Worm (Caenorhabditis elegans) whole organism, L3 larva: ENCODE data around the gene ephx-1.

Source experiments
- R02D3.7 ChIP-seq: fragments of 150-350 bp; optimal IDR thresholded peaks from 2 replicates; lab custom pipeline; 2014; ENCODE audit warnings: missing biosample characterization, missing genetic modification characterization
- ZK546.5 ChIP-seq: sonication (generic microtip); optimal IDR thresholded peaks from 2 replicates; lab custom pipeline; 2017; ENCODE audit warnings: missing biosample characterization, missing genetic modification characterization
- aly-2 ChIP-seq: fragments of 150-350 bp; optimal IDR thresholded peaks from 2 replicates; lab custom pipeline; 2014; ENCODE audit warnings: missing biosample characterization, missing genetic modification characterization
- ama-1 ChIP-seq: fragments of 150-350 bp; optimal IDR thresholded peaks from 2 replicates; lab custom pipeline; 2018
- ceh-16 ChIP-seq: sonication (generic microtip); optimal IDR thresholded peaks from 2 replicates; lab custom pipeline; 2017; ENCODE audit warnings: missing biosample characterization, missing genetic modification characterization
- ceh-28 ChIP-seq: fragments of 150-350 bp; optimal IDR thresholded peaks from 2 replicates; lab custom pipeline; 2014; ENCODE audit warnings: missing biosample characterization, missing genetic modification reagents, missing genetic modification characterization
- ceh-82 ChIP-seq: fragments of 150-350 bp; optimal IDR thresholded peaks from 2 replicates; lab custom pipeline; 2014; ENCODE audit warnings: missing biosample characterization, missing genetic modification characterization
- ceh-9 ChIP-seq: sonication (generic microtip); optimal IDR thresholded peaks from 2 replicates; lab custom pipeline; 2018; ENCODE audit warnings: missing biosample characterization, missing genetic modification characterization
- daf-12 ChIP-seq: fragments of 150-350 bp; optimal IDR thresholded peaks from 2 replicates; lab custom pipeline; 2014; ENCODE audit warnings: missing biosample characterization, missing genetic modification reagents, missing genetic modification characterization
- egl-27 ChIP-seq: sonication (generic microtip); optimal IDR thresholded peaks from 4 replicates; lab custom pipeline; 2017; ENCODE audit warnings: missing biosample characterization, missing genetic modification reagents, missing genetic modification characterization
- egl-5 ChIP-seq: fragments of 150-350 bp; optimal IDR thresholded peaks from 2 replicates; lab custom pipeline; 2017; ENCODE audit warnings: missing biosample characterization, missing genetic modification reagents, missing genetic modification characterization, inconsistent platforms
- elt-1 ChIP-seq: fragments of 150-350 bp; optimal IDR thresholded peaks from 2 replicates; lab custom pipeline; 2014; ENCODE audit warnings: missing biosample characterization, missing genetic modification characterization
- elt-2 ChIP-seq: sonication (generic microtip); optimal IDR thresholded peaks from 2 replicates; lab custom pipeline; 2016; ENCODE audit warnings: missing genetic modification reagents, mild to moderate bottlenecking, missing genetic modification characterization, missing compliant biosample characterization
- elt-3 ChIP-seq, 3 experiments: fragments of 150-350 bp in 1 of 3; sonication (generic microtip) in 2 of 3; optimal IDR thresholded peaks; 2 replicates in 2 of 3; 4 replicates in 1 of 3; lab custom pipeline; 2014 to 2017; ENCODE audit warnings: missing biosample characterization in 3 of 3, missing genetic modification characterization in 3 of 3
- eor-1 ChIP-seq, 2 experiments: fragments of 150-350 bp; optimal IDR thresholded peaks; 2 replicates each; lab custom pipeline; 2014 to 2018; ENCODE audit warnings: missing biosample characterization in 2 of 2, missing genetic modification characterization in 2 of 2
- fkh-10 ChIP-seq: sonication (generic microtip); optimal IDR thresholded peaks from 2 replicates; lab custom pipeline; 2017; ENCODE audit warnings: missing biosample characterization, missing genetic modification reagents, missing genetic modification characterization
- fkh-2 ChIP-seq: fragments of 150-350 bp; optimal IDR thresholded peaks from 2 replicates; lab custom pipeline; 2014; ENCODE audit warnings: missing biosample characterization, missing genetic modification reagents, missing genetic modification characterization
- fos-1 ChIP-seq: fragments of 150-350 bp; optimal IDR thresholded peaks from 2 replicates; lab custom pipeline; 2014; ENCODE audit warnings: missing biosample characterization, missing genetic modification characterization
- jun-1 ChIP-seq: fragments of 150-350 bp; optimal IDR thresholded peaks from 2 replicates; lab custom pipeline; 2014; ENCODE audit warnings: missing biosample characterization, missing genetic modification reagents, missing genetic modification characterization
- lin-15B ChIP-seq: fragments of 150-350 bp; optimal IDR thresholded peaks from 2 replicates; lab custom pipeline; 2014; ENCODE audit warnings: missing biosample characterization, missing genetic modification characterization
- lin-39 ChIP-seq: fragments of 150-350 bp; optimal IDR thresholded peaks from 2 replicates; lab custom pipeline; 2018; ENCODE audit warnings: missing biosample characterization, missing genetic modification reagents, missing genetic modification characterization
- lsy-12 ChIP-seq: sonication (generic microtip); optimal IDR thresholded peaks from 2 replicates; lab custom pipeline; 2016; ENCODE audit warnings: mild to moderate bottlenecking, missing genetic modification characterization, missing compliant biosample characterization
- mdl-1 ChIP-seq: fragments of 150-350 bp; optimal IDR thresholded peaks from 2 replicates; lab custom pipeline; 2014; ENCODE audit warnings: missing biosample characterization, missing genetic modification characterization
- mml-1 ChIP-seq: fragments of 150-350 bp; sonication (generic microtip); optimal IDR thresholded peaks from 3 replicates; lab custom pipeline; 2014; ENCODE audit warnings: missing biosample characterization, missing genetic modification characterization
- nhr-11 ChIP-seq: fragments of 150-350 bp; optimal IDR thresholded peaks from 2 replicates; lab custom pipeline; 2014; ENCODE audit warnings: missing biosample characterization, missing genetic modification characterization
- nhr-12 ChIP-seq: fragments of 150-350 bp; optimal IDR thresholded peaks from 2 replicates; lab custom pipeline; 2014; ENCODE audit warnings: missing biosample characterization, missing genetic modification characterization
- nhr-23 ChIP-seq: fragments of 150-350 bp; optimal IDR thresholded peaks from 2 replicates; lab custom pipeline; 2014; ENCODE audit warnings: missing biosample characterization, missing genetic modification reagents, missing genetic modification characterization
- nhr-237 ChIP-seq: fragments of 150-350 bp; optimal IDR thresholded peaks from 2 replicates; lab custom pipeline; 2014; ENCODE audit warnings: missing biosample characterization, missing genetic modification characterization
- nhr-25 ChIP-seq: sonication (generic microtip); optimal IDR thresholded peaks from 2 replicates; lab custom pipeline; 2017; ENCODE audit warnings: missing biosample characterization, missing genetic modification characterization
- nhr-28 ChIP-seq: fragments of 150-350 bp; optimal IDR thresholded peaks from 2 replicates; lab custom pipeline; 2014; ENCODE audit warnings: missing biosample characterization, missing genetic modification characterization
- nhr-43 ChIP-seq: sonication (generic microtip); optimal IDR thresholded peaks from 2 replicates; lab custom pipeline; 2016; ENCODE audit warnings: mild to moderate bottlenecking, missing genetic modification characterization, missing compliant biosample characterization; ENCODE audit not compliant: poor library complexity, severe bottlenecking
- nhr-67 ChIP-seq: fragments of 150-350 bp; optimal IDR thresholded peaks from 2 replicates; lab custom pipeline; 2014; ENCODE audit warnings: missing biosample characterization, missing genetic modification characterization
- nhr-76 ChIP-seq: fragments of 150-350 bp; sonication (generic microtip); optimal IDR thresholded peaks from 5 replicates; lab custom pipeline; 2014; ENCODE audit warnings: missing biosample characterization, missing genetic modification characterization
- pha-4 ChIP-seq: fragments of 150-350 bp; optimal IDR thresholded peaks from 2 replicates; lab custom pipeline; 2014; ENCODE audit warnings: missing biosample characterization, missing genetic modification reagents, missing genetic modification characterization
- pqm-1 ChIP-seq: fragments of 150-350 bp; optimal IDR thresholded peaks from 2 replicates; lab custom pipeline; 2017; ENCODE audit warnings: missing biosample characterization, missing genetic modification characterization, inconsistent platforms
- sea-2 ChIP-seq: fragments of 150-350 bp; sonication (generic microtip); optimal IDR thresholded peaks from 4 replicates; lab custom pipeline; 2014; ENCODE audit warnings: missing biosample characterization, missing genetic modification reagents, missing genetic modification characterization
- skn-1 ChIP-seq: fragments of 150-350 bp; optimal IDR thresholded peaks from 2 replicates; lab custom pipeline; 2014; ENCODE audit warnings: missing biosample characterization, missing genetic modification characterization
- snpc-4 ChIP-seq: fragments of 150-350 bp; optimal IDR thresholded peaks from 2 replicates; lab custom pipeline; 2014; ENCODE audit warnings: missing biosample characterization, missing genetic modification characterization
- tbx-2 ChIP-seq: sonication (generic microtip); optimal IDR thresholded peaks from 2 replicates; lab custom pipeline; 2016; ENCODE audit warnings: mild to moderate bottlenecking, missing genetic modification characterization, missing compliant biosample characterization
- unc-39 ChIP-seq: sonication (generic microtip); optimal IDR thresholded peaks from 4 replicates; lab custom pipeline; 2017; ENCODE audit warnings: missing biosample characterization, missing genetic modification characterization
- unc-62 ChIP-seq: fragments of 150-350 bp; sonication (generic microtip); optimal IDR thresholded peaks from 4 replicates; lab custom pipeline; 2014; ENCODE audit warnings: missing biosample characterization, missing genetic modification reagents, missing genetic modification characterization
- zag-1 ChIP-seq: fragments of 150-350 bp; optimal IDR thresholded peaks from 2 replicates; lab custom pipeline; 2014; ENCODE audit warnings: missing biosample characterization, missing genetic modification characterization
- ztf-11 ChIP-seq: fragments of 150-350 bp; optimal IDR thresholded peaks from 2 replicates; lab custom pipeline; 2014; ENCODE audit warnings: missing biosample characterization, missing genetic modification characterization
- ztf-4 ChIP-seq: fragments of 150-350 bp; optimal IDR thresholded peaks from 2 replicates; lab custom pipeline; 2014; ENCODE audit warnings: missing biosample characterization, missing genetic modification characterization

The ephx-1 gene

ce11 chrII:4038541-4038940 is 33.8 kb downstream of the ephx-1 start, which contains the start of gene pqn-48:
Gene pqn-48, plus strand, starts transcription at chrII:4038884.
- TF ChIP-seq egl-5 (tag; lab: Kevin White, UChicago): no peak
- no peak for TF ChIP-seq nhr-237
- TF ChIP-seq nhr-43 (tag; lab: Kevin White, UChicago): no peak
- no peak for TF ChIP-seq elt-2 (tag; lab: Kevin White, UChicago)
- TF ChIP-seq daf-12: no peak
- TF ChIP-seq snpc-4 (tag; lab: Kevin White, UChicago): no peak
- TF ChIP-seq fkh-10 (GFP tag; lab: Kevin White, UChicago): no peak
- no peak for TF ChIP-seq aly-2 (tag; lab: Kevin White, UChicago)
- no peak for TF ChIP-seq egl-27
- no peak for TF ChIP-seq unc-62 (GFP tag; lab: Kevin White, UChicago)
- no peak for TF ChIP-seq ceh-9
- TF ChIP-seq ceh-16: no peak
- no peak for TF ChIP-seq ceh-28 (tag; lab: Kevin White, UChicago)

ce11 chrII:4040066-4040465 is 35.4 kb downstream of the ephx-1 start:
- TF ChIP-seq nhr-28 (no peak), sea-2 (GFP tag; lab: Kevin White, UChicago) (no peak), lsy-12 (no peak), unc-62 (GFP tag; lab: Kevin White, UChicago) (no peak), aly-2 (tag; lab: Kevin White, UChicago) (no peak), lin-15B (tag; lab: Kevin White, UChicago) (no peak), ceh-9 (no peak), fkh-10 (GFP tag; lab: Kevin White, UChicago) (no peak), zag-1 (tag; lab: Kevin White, UChicago) (no peak), ceh-82 (no peak), nhr-25 (tag; lab: Kevin White, UChicago) (no peak), snpc-4 (tag; lab: Kevin White, UChicago) (no peak), elt-2 (tag; lab: Kevin White, UChicago) (no peak), nhr-237 (no peak), lin-39 (tag; lab: Kevin White, UChicago) (no peak), elt-1 (tag; lab: Kevin White, UChicago) (no peak), ceh-28 (tag; lab: Kevin White, UChicago) (no peak), fkh-2 (tag; lab: Kevin White, UChicago) (no peak), elt-3 (tag; optimal IDR thresholded peaks at IDR 0.05; lab: Kevin White, UChicago) (no peak)

- TF ChIP-seq ceh-82: no peak
- TF ChIP-seq nhr-76: no peak
- no peak for TF ChIP-seq pha-4 (tag; lab: Kevin White, UChicago)
- TF ChIP-seq nhr-67 (tag; lab: Kevin White, UChicago): no peak
- no peak for TF ChIP-seq nhr-28
- TF ChIP-seq ama-1 (lab: Kevin White, UChicago): peak; percentile 8
- no peak for TF ChIP-seq elt-2 (tag; lab: Kevin White, UChicago)
- TF ChIP-seq ceh-28 (tag; lab: Kevin White, UChicago): no peak
Measured at ce11 chrII:4042696-4043095, 38.0 kb downstream of the ephx-1 start.

- TF ChIP-seq egl-27 (no peak), nhr-11 (tag; lab: Kevin White, UChicago) (no peak), snpc-4 (tag; lab: Kevin White, UChicago) (peak; percentile 82), nhr-12 (no peak), zag-1 (tag; lab: Kevin White, UChicago) (no peak), nhr-43 (tag; lab: Kevin White, UChicago) (peak; percentile 82), aly-2 (tag; lab: Kevin White, UChicago) (no peak), ama-1 (lab: Kevin White, UChicago) (peak; percentile 25), tbx-2 (tag; lab: Kevin White, UChicago) (peak; percentile 55), mml-1 (tag; lab: Kevin White, UChicago) (no peak), lsy-12 (peak; percentile 80), nhr-23 (tag; lab: Kevin White, UChicago) (peak; percentile 83), elt-3 (tag; optimal IDR thresholded peaks at IDR 0.05; lab: Kevin White, UChicago) (no peak), lin-15B (tag; lab: Kevin White, UChicago) (peak; percentile 85), ceh-28 (tag; lab: Kevin White, UChicago) (peak; percentile 78), nhr-76 (no peak), R02D3.7 (tag; lab: Kevin White, UChicago) (peak; percentile 83), unc-39 (no peak), egl-5 (tag; lab: Kevin White, UChicago) (peak; percentile 9), elt-2 (tag; lab: Kevin White, UChicago) (peak; percentile 71), unc-62 (GFP tag; lab: Kevin White, UChicago) (no peak), ztf-4 (tag; lab: Kevin White, UChicago) (no peak), ztf-11 (tag; lab: Kevin White, UChicago) (no peak), fos-1 (no peak), eor-1 (tag; optimal IDR thresholded peaks at IDR 0.05; lab: Kevin White, UChicago) (no peak), mdl-1 (tag; lab: Kevin White, UChicago) (peak; percentile 50), sea-2 (GFP tag; lab: Kevin White, UChicago) (no peak), nhr-237 (no peak), ZK546.5 (tag; lab: Kevin White, UChicago) (peak; percentile 32), ceh-82 (peak; percentile 52), fkh-2 (tag; lab: Kevin White, UChicago) (no peak), nhr-25 (tag; lab: Kevin White, UChicago) (peak; percentile 64), pqm-1 (tag; lab: Kevin White, UChicago) (peak; percentile 25), skn-1 (tag; lab: Kevin White, UChicago) (peak; percentile 98), ceh-16 (no peak), elt-1 (tag; lab: Kevin White, UChicago) (no peak), jun-1 (peak; percentile 52), daf-12 (no peak)
Measured at ce11 chrII:4044349-4044748, 39.6 kb downstream of the ephx-1 start, which contains the start of gene rpn-11. Gene rpn-11, minus strand, starts transcription at chrII:4044546.
